ENCODE assay signal across 1 fruit fly cellular context in genomic region chr2L:14500383-14500782, dm6.
TF ChIP-seq lines count a peak whose summit lies in the region.

No protein-coding gene starts in this region.

TF ChIP-seq in whole organism, embryonic, 481 proteins besides CTCF, POLR2A, EP300 and RAD21 (continued from another document and continues in another):
- TF ChIP-seq CG30020 (tag; optimal IDR thresholded peaks at IDR 0.05; lab: Kevin White, UChicago) (peak; percentile 9), GATAe (GFP tag; conservative IDR thresholded peaks at IDR 0.05; lab: Robert Waterston, UW) (no peak), dpn (GFP tag; optimal IDR thresholded peaks at IDR 0.05; lab: Kevin White, UChicago) (peak in 1 of 2 experiments; percentile 68), CG8290 (GFP tag; optimal IDR thresholded peaks at IDR 0.05; lab: Kevin White, UChicago) (no peak), CG8290 (tag; optimal IDR thresholded peaks at IDR 0.05; lab: Kevin White, UChicago) (peak in 1 of 2 experiments; percentile 54), CG1647 (GFP tag; optimal IDR thresholded peaks at IDR 0.05; lab: Kevin White, UChicago) (no peak), sima (GFP tag; optimal IDR thresholded peaks at IDR 0.05; lab: Kevin White, UChicago) (no peak), CG10209 (GFP tag; optimal IDR thresholded peaks at IDR 0.05; lab: Kevin White, UChicago) (peak; percentile 68), CG31388 (GFP tag; optimal IDR thresholded peaks at IDR 0.05; lab: Kevin White, UChicago) (no peak), bcd (GFP tag; optimal IDR thresholded peaks at IDR 0.05; lab: Kevin White, UChicago) (peak; percentile 55), CG10321 (GFP tag; IDR thresholded peaks at IDR 0.05; lab: Robert Waterston, UW) (0 out of 2 replicates have a peak, but pooled peaks have one; percentile 15), lab (GFP tag; optimal IDR thresholded peaks at IDR 0.05; lab: Kevin White, UChicago) (peak; percentile 74), E2f2 (GFP tag; IDR thresholded peaks at IDR 0.05; lab: Robert Waterston, UW) (peak; percentile 29; the same call in 1 of the 2 replicates), NC2β (GFP tag; optimal IDR thresholded peaks at IDR 0.05; lab: Kevin White, UChicago) (peak; percentile 54), CG2199 (GFP tag; IDR thresholded peaks at IDR 0.05; lab: Robert Waterston, UW) (no peak), CG7786 (GFP tag; optimal IDR thresholded peaks at IDR 0.05; lab: Kevin White, UChicago) (peak; percentile 26), CG5245 (GFP tag; optimal IDR thresholded peaks at IDR 0.05; lab: Kevin White, UChicago) (no peak), CG4617 (GFP tag; optimal IDR thresholded peaks at IDR 0.05; lab: Kevin White, UChicago; ENCODE audit: borderline replicate concordance) (peak; percentile 17), stwl (tag; optimal IDR thresholded peaks at IDR 0.05; lab: Kevin White, UChicago) (peak; percentile 13), wek (GFP tag; optimal IDR thresholded peaks at IDR 0.05; lab: Kevin White, UChicago) (no peak), CG6854 (GFP tag; optimal IDR thresholded peaks at IDR 0.05; lab: Kevin White, UChicago) (no peak), luna (GFP tag; optimal IDR thresholded peaks at IDR 0.05; lab: Kevin White, UChicago) (no peak), onecut (GFP tag; IDR thresholded peaks at IDR 0.05; lab: Robert Waterston, UW) (peak; percentile 33; the same call in 1 of the 2 replicates), CG31441 (GFP tag; IDR thresholded peaks at IDR 0.05; lab: Robert Waterston, UW) (0 out of 2 replicates have a peak, but pooled peaks have one; percentile 66), tll (GFP tag; optimal IDR thresholded peaks at IDR 0.05; lab: Kevin White, UChicago) (no peak), B-H1 (GFP tag; IDR thresholded peaks at IDR 0.05; lab: Robert Waterston, UW) (peak; percentile 68; the same call in 1 of the 3 replicates), CG12659 (GFP tag; optimal IDR thresholded peaks at IDR 0.05; lab: Kevin White, UChicago) (peak; percentile 52), pho (GFP tag; optimal IDR thresholded peaks at IDR 0.05; lab: Kevin White, UChicago) (peak; percentile 25), CG12219 (GFP tag; optimal IDR thresholded peaks at IDR 0.05; lab: Kevin White, UChicago) (peak; percentile 69), fd96Cb (tag; optimal IDR thresholded peaks at IDR 0.05; lab: Kevin White, UChicago) (peak; percentile 70), Aef1 (GFP tag; IDR thresholded peaks at IDR 0.05; lab: Robert Waterston, UW) (peak; percentile 66), vnd (GFP tag; IDR thresholded peaks at IDR 0.05; lab: Robert Waterston, UW; ENCODE audit: partially characterized antibody) (no peak), CG13894 (tag; optimal IDR thresholded peaks at IDR 0.05; lab: Kevin White, UChicago) (no peak), Max (GFP tag; optimal IDR thresholded peaks at IDR 0.05; lab: Kevin White, UChicago) (no peak), so (GFP tag; IDR thresholded peaks at IDR 0.05; lab: Robert Waterston, UW) (peak; percentile 71; the same call in 2 of the 3 replicates), btn (GFP tag; optimal IDR thresholded peaks at IDR 0.05; lab: Kevin White, UChicago) (no peak), CG8281 (tag; optimal IDR thresholded peaks at IDR 0.05; lab: Kevin White, UChicago) (peak; percentile 30), gem (tag; optimal IDR thresholded peaks at IDR 0.05; lab: Kevin White, UChicago) (peak; percentile 86), Six4 (GFP tag; optimal IDR thresholded peaks at IDR 0.05; lab: Kevin White, UChicago) (peak; percentile 28), CG16779 (GFP tag; IDR thresholded peaks at IDR 0.05; lab: Robert Waterston, UW) (no peak), cato (GFP tag; optimal IDR thresholded peaks at IDR 0.05; lab: Kevin White, UChicago; ENCODE audit: borderline replicate concordance) (peak; percentile 41), ato (GFP tag; IDR thresholded peaks at IDR 0.05; lab: Robert Waterston, UW; ENCODE audit: partially characterized antibody) (no peak), MTF-1 (GFP tag; optimal IDR thresholded peaks at IDR 0.05; lab: Kevin White, UChicago; ENCODE audit: borderline replicate concordance) (peak; percentile 19), h (optimal IDR thresholded peaks at IDR 0.05; lab: Kevin White, UChicago) (no peak), pan (optimal IDR thresholded peaks at IDR 0.05; lab: Kevin White, UChicago) (no peak), pan (GFP tag; optimal IDR thresholded peaks at IDR 0.05 in 1 of 2, IDR thresholded peaks at IDR 0.05 in 1 of 2) (peak in 1 of 2 experiments; percentile 81), CG30431 (GFP tag; optimal IDR thresholded peaks at IDR 0.05; lab: Kevin White, UChicago) (peak; percentile 18), knrl (GFP tag; IDR thresholded peaks at IDR 0.05; lab: Robert Waterston, UW; ENCODE audit: partially characterized antibody) (no peak), HmgD (GFP tag; optimal IDR thresholded peaks at IDR 0.05; lab: Kevin White, UChicago) (no peak), danr (GFP tag; IDR thresholded peaks at IDR 0.05; lab: Robert Waterston, UW) (peak; percentile 38; the same call in 1 of the 2 replicates), ab (GFP tag; optimal IDR thresholded peaks at IDR 0.05; lab: Kevin White, UChicago) (peak; percentile 36), CG13123 (GFP tag; optimal IDR thresholded peaks at IDR 0.05; lab: Kevin White, UChicago) (no peak), gcm (GFP tag; optimal IDR thresholded peaks at IDR 0.05; lab: Kevin White, UChicago) (peak; percentile 54), tna (GFP tag; IDR thresholded peaks at IDR 0.05; lab: Robert Waterston, UW; ENCODE audit: partially characterized antibody) (no peak), sug (tag; optimal IDR thresholded peaks at IDR 0.05; lab: Kevin White, UChicago) (no peak), wdn (GFP tag; IDR thresholded peaks at IDR 0.05; lab: Robert Waterston, UW) (no peak), B-H2 (GFP tag; optimal IDR thresholded peaks at IDR 0.05; lab: Kevin White, UChicago) (no peak), CG14667 (GFP tag; IDR thresholded peaks at IDR 0.05; lab: Robert Waterston, UW) (peak; percentile 53; the same call in 1 of the 2 replicates), usp (GFP tag; optimal IDR thresholded peaks at IDR 0.05; lab: Kevin White, UChicago) (no peak), tio (GFP tag; optimal IDR thresholded peaks at IDR 0.05; lab: Kevin White, UChicago) (peak; percentile 72), CG3281 (GFP tag; optimal IDR thresholded peaks at IDR 0.05; lab: Kevin White, UChicago) (peak; percentile 58), ac (GFP tag; optimal IDR thresholded peaks at IDR 0.05; lab: Kevin White, UChicago) (no peak), z (GFP tag; IDR thresholded peaks at IDR 0.05; lab: Robert Waterston, UW) (peak; percentile 35; the same call in 1 of the 3 replicates), abd-A (tag; optimal IDR thresholded peaks at IDR 0.05; lab: Kevin White, UChicago) (no peak), CG14050 (GFP tag; IDR thresholded peaks at IDR 0.05; lab: Robert Waterston, UW) (no peak; the same call in 2 of the 3 replicates), zfh2 (GFP tag; optimal IDR thresholded peaks at IDR 0.05; lab: Kevin White, UChicago) (peak; percentile 60), CG17568 (GFP tag; optimal IDR thresholded peaks at IDR 0.05; lab: Kevin White, UChicago) (peak; percentile 2), CG10565 (GFP tag; optimal IDR thresholded peaks at IDR 0.05; lab: Kevin White, UChicago) (no peak), CG9817 (tag; optimal IDR thresholded peaks at IDR 0.05; lab: Kevin White, UChicago) (peak; percentile 3), CG8944 (GFP tag; optimal IDR thresholded peaks at IDR 0.05; lab: Kevin White, UChicago) (peak; percentile 1), shn (GFP tag; optimal IDR thresholded peaks at IDR 0.05; lab: Kevin White, UChicago) (peak; percentile 47), Taf1 (GFP tag; IDR thresholded peaks at IDR 0.05; lab: Robert Waterston, UW) (peak; percentile 47; the same call in 1 of the 2 replicates), ro (GFP tag; IDR thresholded peaks at IDR 0.05; lab: Robert Waterston, UW) (no peak), Stat92E (GFP tag; optimal IDR thresholded peaks at IDR 0.05; lab: Kevin White, UChicago) (no peak), Meics (GFP tag; optimal IDR thresholded peaks at IDR 0.05; lab: Kevin White, UChicago) (peak; percentile 30), HLH3B (GFP tag; IDR thresholded peaks at IDR 0.05; lab: Robert Waterston, UW) (peak; percentile 76), bigmax (GFP tag; optimal IDR thresholded peaks at IDR 0.05; lab: Kevin White, UChicago) (no peak), CG10267 (tag; optimal IDR thresholded peaks at IDR 0.05; lab: Kevin White, UChicago) (peak; percentile 71), seq (GFP tag; IDR thresholded peaks at IDR 0.05; lab: Robert Waterston, UW) (peak; percentile 50; the same call in 1 of the 2 replicates), Nf-YC (tag; optimal IDR thresholded peaks at IDR 0.05; lab: Kevin White, UChicago) (peak; percentile 4), inv (GFP tag; IDR thresholded peaks at IDR 0.05; lab: Robert Waterston, UW; ENCODE audit: partially characterized antibody) (no peak), lbe (GFP tag; optimal IDR thresholded peaks at IDR 0.05; lab: Kevin White, UChicago) (no peak), CG11093 (GFP tag; IDR thresholded peaks at IDR 0.05; lab: Robert Waterston, UW) (peak; percentile 71; the same call in 2 of the 3 replicates), ems (GFP tag; optimal IDR thresholded peaks at IDR 0.05; lab: Kevin White, UChicago) (no peak), CG8359 (GFP tag; optimal IDR thresholded peaks at IDR 0.05; lab: Kevin White, UChicago; ENCODE audit: borderline replicate concordance) (peak; percentile 24), CG43689 (GFP tag; IDR thresholded peaks at IDR 0.05; lab: Robert Waterston, UW) (0 out of 2 replicates have a peak, but pooled peaks have one; percentile 18), sens (GFP tag; lab: Kevin White, UChicago) (peak; percentile 30), ase (GFP tag; IDR thresholded peaks at IDR 0.05; lab: Robert Waterston, UW) (peak; percentile 76; the same call in 2 of the 3 replicates), CG11247 (GFP tag; IDR thresholded peaks at IDR 0.05; lab: Robert Waterston, UW) (no peak), Oli (tag; optimal IDR thresholded peaks at IDR 0.05; lab: Kevin White, UChicago) (peak; percentile 83), CG4820 (GFP tag; optimal IDR thresholded peaks at IDR 0.05; lab: Kevin White, UChicago) (peak; percentile 35), toy (GFP tag; IDR thresholded peaks at IDR 0.05; lab: Robert Waterston, UW) (peak; percentile 19; the same call in 1 of the 2 replicates), CG8388 (GFP tag; optimal IDR thresholded peaks at IDR 0.05; lab: Kevin White, UChicago) (peak; percentile 73), p53 (GFP tag; optimal IDR thresholded peaks at IDR 0.05; lab: Kevin White, UChicago) (no peak), Sox102F (GFP tag; optimal IDR thresholded peaks at IDR 0.05; lab: Kevin White, UChicago) (peak; percentile 81), CG17829 (tag; optimal IDR thresholded peaks at IDR 0.05; lab: Kevin White, UChicago) (peak; percentile 78), Pdp1 (GFP tag; optimal IDR thresholded peaks at IDR 0.05; lab: Kevin White, UChicago) (peak in 1 of 2 experiments; percentile 3), CG34224 (GFP tag; IDR thresholded peaks at IDR 0.05; lab: Robert Waterston, UW; ENCODE audit: partially characterized antibody) (no peak), CG7372 (GFP tag; IDR thresholded peaks at IDR 0.05; lab: Robert Waterston, UW) (peak; percentile 65), tgo (GFP tag; IDR thresholded peaks at IDR 0.05; lab: Robert Waterston, UW) (peak; percentile 56), CG3065 (GFP tag; optimal IDR thresholded peaks at IDR 0.05; lab: Kevin White, UChicago) (no peak), CG30403 (GFP tag; optimal IDR thresholded peaks at IDR 0.05; lab: Kevin White, UChicago) (peak; percentile 82), pzg (GFP tag; optimal IDR thresholded peaks at IDR 0.05; lab: Kevin White, UChicago) (no peak), CG1603 (tag; optimal IDR thresholded peaks at IDR 0.05; lab: Kevin White, UChicago) (peak; percentile 77), Fer2 (tag; optimal IDR thresholded peaks at IDR 0.05; lab: Kevin White, UChicago) (no peak), dati (GFP tag; IDR thresholded peaks at IDR 0.05; lab: Robert Waterston, UW) (peak; percentile 2; the same call in 1 of the 2 replicates), tx (GFP tag; optimal IDR thresholded peaks at IDR 0.05; lab: Kevin White, UChicago) (peak; percentile 49), CG17385 (GFP tag; optimal IDR thresholded peaks at IDR 0.05; lab: Kevin White, UChicago) (peak; percentile 50), CG11560 (tag; IDR thresholded peaks at IDR 0.05; lab: Robert Waterston, UW) (no peak), CG1792 (GFP tag; optimal IDR thresholded peaks at IDR 0.05; lab: Kevin White, UChicago) (no peak), CG17186 (GFP tag; optimal IDR thresholded peaks at IDR 0.05; lab: Kevin White, UChicago) (no peak), Atf-2 (GFP tag; optimal IDR thresholded peaks at IDR 0.05; lab: Kevin White, UChicago) (no peak), unpg (GFP tag; optimal IDR thresholded peaks at IDR 0.05; lab: Kevin White, UChicago) (peak; percentile 79), cad (GFP tag; optimal IDR thresholded peaks at IDR 0.05; lab: Kevin White, UChicago) (no peak), slou (GFP tag; optimal IDR thresholded peaks at IDR 0.05; lab: Kevin White, UChicago) (no peak), CG7745 (tag; optimal IDR thresholded peaks at IDR 0.05; lab: Kevin White, UChicago) (no peak), CG3995 (GFP tag; optimal IDR thresholded peaks at IDR 0.05; lab: Kevin White, UChicago) (no peak), CG10543 (GFP tag; optimal IDR thresholded peaks at IDR 0.05; lab: Kevin White, UChicago) (no peak), Rfx (GFP tag; IDR thresholded peaks at IDR 0.05; lab: Robert Waterston, UW) (peak; percentile 59), CG15479 (GFP tag; optimal IDR thresholded peaks at IDR 0.05; lab: Kevin White, UChicago) (no peak), eyg (GFP tag; optimal IDR thresholded peaks at IDR 0.05; lab: Kevin White, UChicago) (no peak), Jarid2 (GFP tag; optimal IDR thresholded peaks at IDR 0.05; lab: Kevin White, UChicago) (peak; percentile 28), Ptx1 (GFP tag; IDR thresholded peaks at IDR 0.05; lab: Robert Waterston, UW) (peak; percentile 69), CG33557 (GFP tag; optimal IDR thresholded peaks at IDR 0.05; lab: Kevin White, UChicago) (no peak), CG17359 (tag; optimal IDR thresholded peaks at IDR 0.05; lab: Kevin White, UChicago) (peak; percentile 77), bab2 (GFP tag; optimal IDR thresholded peaks at IDR 0.05; lab: Kevin White, UChicago) (peak; percentile 59), twi (tag; optimal IDR thresholded peaks at IDR 0.05; lab: Kevin White, UChicago) (peak; percentile 18), CG18476 (GFP tag; optimal IDR thresholded peaks at IDR 0.05; lab: Kevin White, UChicago) (peak; percentile 18), rib (GFP tag; IDR thresholded peaks at IDR 0.05; lab: Robert Waterston, UW) (no peak)
